Worm (Caenorhabditis elegans) whole organism, L4/young adult: ENCODE results near the gene ints-6.

Experiments
- W03F9.2 ChIP-seq: fragments of 150-350 bp; optimal IDR thresholded peaks from 2 replicates; lab custom pipeline; 2014; ENCODE audit warnings: missing biosample characterization, missing genetic modification characterization
- dao-5 ChIP-seq: sonication (generic microtip); optimal IDR thresholded peaks from 2 replicates; lab custom pipeline; 2016; ENCODE audit warnings: missing genotype, missing genetic modification characterization, moderate library complexity, missing compliant biosample characterization
- him-1 ChIP-seq: sonication (generic microtip); optimal IDR thresholded peaks from 2 replicates; lab custom pipeline; 2016; ENCODE audit warnings: missing genotype, missing genetic modification reagents, missing genetic modification characterization, missing compliant biosample characterization

The ints-6 gene

DNA sequence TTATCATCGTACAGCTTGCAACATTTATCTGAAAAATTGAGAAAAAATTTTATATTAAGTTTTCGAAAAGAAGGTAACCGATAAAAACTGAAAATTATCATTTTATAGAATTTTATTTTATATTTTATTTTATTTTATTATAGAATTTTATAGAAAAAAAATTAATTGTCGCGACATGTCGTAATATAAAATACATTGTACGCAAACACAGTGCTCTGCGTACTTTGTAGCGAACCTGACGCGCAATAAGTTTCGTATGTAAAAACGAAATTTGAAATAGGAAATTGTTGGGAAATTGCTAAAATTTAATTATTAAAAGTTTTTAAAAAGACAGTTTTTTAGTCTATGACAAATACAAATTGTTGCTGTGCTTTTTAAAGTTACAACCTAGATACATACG is at the start of gene ints-6, which contains the start of gene hst-1:
Gene ints-6 (plus strand): TSS at position 260 of the 400 bp plus-strand sequence.
Gene hst-1 (minus strand): TSS at position 28 of the 400 bp plus-strand sequence.
- TF ChIP-seq him-1 (tag; lab: Kevin White, UChicago) (no peak), W03F9.2 (peak; percentile 65)

DNA sequence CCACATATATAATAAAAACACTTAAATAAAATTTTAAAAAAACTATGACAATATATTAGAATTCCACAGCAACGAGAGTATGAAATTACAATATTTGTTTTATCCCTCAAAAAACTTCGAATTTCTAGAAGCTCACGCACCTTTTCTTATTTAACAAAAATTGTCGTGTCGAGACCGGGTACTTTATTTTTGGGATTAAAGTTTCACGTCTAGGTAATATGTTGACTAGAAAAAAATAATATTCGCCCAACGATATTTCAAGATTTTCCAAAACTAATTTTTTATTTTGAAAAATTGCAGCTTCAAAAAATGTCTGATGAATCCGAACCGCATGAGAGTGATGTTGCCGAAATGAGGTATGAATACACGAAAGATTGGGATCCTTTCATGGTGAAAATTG is 47.1 kb upstream of the ints-6 start, which contains the start of gene C49C8.3:
Gene C49C8.3 (plus strand): TSS at position 301 of the 400 bp plus-strand sequence.
- TF ChIP-seq him-1 (tag; lab: Kevin White, UChicago) (no peak), dao-5 (tag; lab: Kevin White, UChicago) (no peak)

DNA sequence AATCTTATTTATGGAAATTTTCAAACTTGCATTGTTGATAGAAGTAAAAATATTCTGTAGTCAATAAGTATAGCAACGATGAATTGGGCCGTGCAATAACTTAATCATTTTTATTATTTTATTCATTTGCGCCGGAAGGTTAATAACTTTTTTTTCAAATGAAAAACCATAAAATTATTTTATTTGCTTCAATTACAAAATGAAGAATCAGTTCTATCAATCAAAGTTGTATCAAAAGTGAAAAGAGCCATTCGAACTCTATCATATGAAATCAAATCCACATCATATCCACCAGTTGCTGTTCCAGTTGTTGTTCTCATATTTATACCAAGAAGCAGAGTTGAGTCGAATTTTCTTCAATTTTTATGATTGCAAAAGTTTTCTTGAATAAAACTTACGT is 43.0 kb upstream of the ints-6 start, which contains the start of gene cyp-33E1:
Gene cyp-33E1 (minus strand): TSS at position 101 of the 400 bp plus-strand sequence.
- TF ChIP-seq W03F9.2 (no peak), dao-5 (tag; lab: Kevin White, UChicago) (no peak), him-1 (tag; lab: Kevin White, UChicago) (no peak)

DNA sequence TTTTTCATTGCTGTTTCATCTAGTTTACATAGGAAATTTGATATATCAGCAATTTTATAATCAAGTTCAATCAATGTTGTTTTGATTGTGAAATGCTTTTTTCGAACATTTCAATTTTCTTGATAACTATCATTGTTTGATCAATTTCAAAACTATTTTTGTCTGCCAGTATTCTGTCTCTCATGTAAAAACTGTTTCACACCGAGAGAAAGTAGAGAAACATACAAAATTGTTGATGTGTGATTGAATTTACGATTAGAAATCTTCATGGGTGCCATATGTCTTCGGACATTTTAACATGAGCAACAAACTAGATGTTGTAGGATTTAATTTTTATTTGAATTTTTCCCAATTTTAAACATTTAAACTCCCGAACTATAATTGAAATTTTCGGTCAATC is 40.8 kb upstream of the ints-6 start, which contains the start of gene C49C8.2:
Gene C49C8.2 (plus strand): TSS at position 393 of the 400 bp plus-strand sequence.
- TF ChIP-seq him-1 (tag; lab: Kevin White, UChicago) (no peak), W03F9.2 (no peak), dao-5 (tag; lab: Kevin White, UChicago) (no peak)

DNA sequence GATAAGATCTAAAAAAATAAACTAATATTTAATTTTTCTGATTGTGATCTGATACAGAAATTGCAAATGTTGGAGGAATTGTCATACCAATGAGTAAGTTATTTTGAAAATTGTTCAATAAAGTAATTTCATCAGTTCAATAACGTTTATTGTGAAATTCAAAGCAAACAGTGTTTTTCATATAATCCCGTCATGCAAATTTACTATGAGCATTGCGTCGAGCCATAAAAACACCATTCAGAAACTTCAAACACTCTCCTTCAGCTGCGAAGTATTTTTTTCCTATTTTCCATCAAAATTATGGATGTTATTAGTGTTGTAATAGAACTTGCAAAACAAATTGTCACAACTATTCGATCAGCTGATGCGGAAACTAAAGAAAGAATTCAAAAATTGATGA is 39.7 kb upstream of the ints-6 start, which contains the start of gene C49C8.8:
Gene C49C8.8 (plus strand): TSS at position 301 of the 400 bp plus-strand sequence.
- TF ChIP-seq him-1 (tag; lab: Kevin White, UChicago) = no peak

DNA sequence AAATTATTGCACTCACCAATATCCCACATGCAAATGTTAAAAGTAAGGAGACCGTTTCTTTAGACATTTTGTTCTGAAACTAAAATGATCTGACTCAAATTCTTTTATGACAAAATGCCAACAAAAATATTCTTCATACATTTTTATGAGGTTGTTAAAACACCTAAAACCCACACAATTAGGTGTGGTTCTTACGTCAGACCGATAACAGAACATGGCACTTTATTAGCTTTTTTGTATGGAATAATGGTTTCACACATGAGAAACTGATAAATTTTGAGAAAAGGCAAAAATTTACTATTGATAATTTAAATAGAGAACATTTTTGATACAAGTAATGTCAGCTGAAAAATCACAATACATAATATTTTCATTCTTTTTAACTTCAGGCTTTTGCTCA is 38.0 kb upstream of the ints-6 start, which contains the start of gene C49C8.5:
Gene C49C8.5 (minus strand): TSS at position 73 of the 400 bp plus-strand sequence.
- no peak for TF ChIP-seq W03F9.2
- no peak for TF ChIP-seq dao-5 (tag; lab: Kevin White, UChicago)
- TF ChIP-seq him-1 (tag; lab: Kevin White, UChicago) = no peak

DNA sequence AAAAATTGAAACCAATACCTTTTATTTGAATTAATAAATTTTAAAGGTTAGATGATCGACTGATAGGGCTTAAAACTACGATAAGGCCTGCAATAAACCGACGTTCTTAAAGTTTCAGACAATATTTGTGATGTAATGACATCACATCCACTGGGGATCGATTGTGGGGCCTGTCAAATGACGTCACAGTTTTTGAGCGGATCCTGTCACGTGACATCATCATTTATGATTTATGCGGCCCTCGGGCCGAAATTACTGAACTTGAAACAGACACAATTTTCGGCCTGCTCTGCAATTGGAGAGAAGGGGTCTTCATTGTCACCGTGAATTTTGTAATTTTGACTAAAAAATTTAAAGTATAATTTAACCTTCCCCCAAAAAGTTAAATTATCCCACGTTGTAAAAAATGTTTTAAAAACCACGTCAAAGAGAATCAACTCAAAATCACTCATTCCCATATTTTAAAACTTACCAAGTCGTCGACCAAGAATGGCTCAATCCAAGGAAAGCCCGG is 37.4 kb upstream of the ints-6 start, which contains the start of gene C49C8.1:
Gene C49C8.1 (plus strand): TSS at position 464 of the 514 bp plus-strand sequence.
- TF ChIP-seq dao-5 (tag; lab: Kevin White, UChicago) = no peak

DNA sequence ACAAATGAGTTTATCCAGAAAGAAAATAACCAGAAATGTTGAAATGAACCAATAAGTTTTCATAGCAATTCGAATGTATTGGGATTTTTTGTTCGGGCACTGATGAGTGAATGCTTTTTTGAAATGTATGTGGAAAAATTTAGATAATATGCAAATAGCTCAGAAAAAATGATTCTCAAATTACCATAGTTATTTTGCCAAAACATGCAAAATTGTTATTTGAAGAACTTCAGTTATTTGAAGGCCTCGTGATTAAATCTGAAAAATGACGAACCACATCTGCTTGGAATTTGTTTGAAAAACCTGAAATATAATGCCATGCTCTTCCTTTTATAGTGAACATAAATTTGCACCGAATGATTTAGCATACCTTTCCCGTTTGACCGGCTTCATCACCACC is 33.4 kb upstream of the ints-6 start, which contains the start of gene C49C8.6:
Gene C49C8.6 (minus strand): TSS at position 101 of the 400 bp plus-strand sequence.
- no peak for TF ChIP-seq him-1 (tag; lab: Kevin White, UChicago)
- no peak for TF ChIP-seq dao-5 (tag; lab: Kevin White, UChicago)
- no peak for TF ChIP-seq W03F9.2

DNA sequence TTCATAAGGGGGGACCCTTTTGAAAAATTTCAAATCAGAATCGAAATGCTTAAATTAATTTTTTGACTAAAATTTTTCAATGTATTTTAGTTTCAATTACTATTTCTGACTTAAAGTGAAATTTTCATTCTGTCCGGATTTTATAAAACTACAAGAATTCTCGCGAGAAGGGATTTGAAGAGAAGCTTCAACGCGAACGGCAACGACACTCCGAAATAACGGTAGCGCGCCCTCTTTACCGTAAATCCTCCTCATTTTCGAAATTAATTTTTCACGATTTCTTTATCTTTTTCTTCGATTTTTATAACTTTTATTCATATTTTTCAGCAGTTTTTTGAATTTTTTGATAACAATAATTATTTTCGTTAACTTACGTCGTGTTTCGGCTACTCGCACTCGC is 25.8 kb upstream of the ints-6 start:
- TF ChIP-seq dao-5 (tag; lab: Kevin White, UChicago) = no peak
- TF ChIP-seq W03F9.2 = no peak
- TF ChIP-seq him-1 (tag; lab: Kevin White, UChicago) = no peak

DNA sequence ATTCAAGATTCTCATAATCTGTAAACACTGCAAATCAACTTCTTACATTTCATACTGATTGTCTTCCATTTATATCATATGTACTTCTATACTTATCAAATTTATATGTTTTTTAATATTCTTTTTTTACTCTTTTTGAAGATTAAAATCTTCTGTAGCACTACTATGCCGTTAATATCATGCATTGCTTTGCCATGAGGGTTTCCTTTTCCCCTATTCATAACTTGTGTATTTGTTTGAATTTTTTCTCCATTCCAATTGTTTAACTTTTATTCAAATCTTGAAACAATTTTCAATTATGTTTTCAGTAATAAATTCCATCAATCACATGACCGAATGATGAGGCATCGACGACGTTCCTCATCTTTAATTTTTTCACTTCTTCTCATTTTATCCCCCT is 22.9 kb upstream of the ints-6 start, which contains the start of gene cdh-5:
Gene cdh-5 (plus strand): TSS at position 301 of the 400 bp plus-strand sequence.
- TF ChIP-seq him-1 (tag; lab: Kevin White, UChicago) (no peak), dao-5 (tag; lab: Kevin White, UChicago) (no peak), W03F9.2 (no peak)

DNA sequence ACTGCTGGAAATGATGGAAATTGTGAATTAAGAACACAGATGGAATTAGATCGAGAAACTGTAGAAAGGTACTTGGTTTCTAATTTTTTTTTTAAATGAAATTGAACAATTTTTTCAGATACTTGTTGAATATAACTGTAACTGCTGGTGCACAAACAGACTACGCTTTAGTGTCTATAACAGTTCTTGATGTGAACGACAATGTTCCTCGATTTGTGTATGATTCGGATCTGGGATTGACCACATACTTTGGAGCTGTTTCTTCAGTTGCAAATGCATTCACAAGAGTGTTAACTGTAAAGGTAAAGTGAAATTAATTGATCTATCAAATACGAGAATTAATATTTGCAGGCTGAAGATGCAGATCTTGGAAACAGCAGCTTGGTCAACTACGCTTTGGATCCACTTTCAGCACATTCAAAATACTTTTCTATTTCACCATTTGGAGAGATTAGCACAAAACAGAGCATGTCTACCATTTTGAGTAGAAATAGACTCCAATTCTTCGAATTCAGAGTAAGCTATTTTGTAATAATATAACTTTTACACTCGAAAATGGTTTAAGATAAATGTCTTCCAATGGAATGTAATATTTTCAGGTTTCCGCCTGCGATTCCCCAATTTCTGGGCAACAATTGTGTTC is 17.7 kb upstream of the ints-6 start:
- TF ChIP-seq him-1 (tag; lab: Kevin White, UChicago) (no peak), dao-5 (tag; lab: Kevin White, UChicago) (no peak), W03F9.2 (no peak)

DNA sequence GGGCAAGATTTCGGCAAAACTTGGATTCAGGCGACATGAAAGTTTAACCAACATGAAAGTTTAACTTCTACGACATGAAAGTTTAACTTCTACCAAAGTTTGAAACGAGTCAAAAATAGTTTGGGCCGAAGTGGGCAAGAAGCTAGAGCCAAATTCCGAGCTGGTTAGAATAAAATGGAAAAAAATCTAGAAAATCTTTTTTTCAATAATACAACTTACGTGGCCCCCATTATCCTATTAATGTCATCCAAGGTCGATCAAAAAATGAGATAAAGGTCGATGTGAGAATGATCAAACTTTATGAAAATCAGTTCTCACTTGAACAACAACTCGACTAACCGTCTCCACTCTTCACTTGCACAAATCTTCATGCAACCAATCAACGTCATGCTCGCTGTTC is 14.2 kb upstream of the ints-6 start, which contains the start of gene F08B4.8:
Gene F08B4.8 (plus strand): TSS at position 301 of the 400 bp plus-strand sequence.
- TF ChIP-seq W03F9.2 = no peak
- no peak for TF ChIP-seq him-1 (tag; lab: Kevin White, UChicago)
- TF ChIP-seq dao-5 (tag; lab: Kevin White, UChicago) = no peak

DNA sequence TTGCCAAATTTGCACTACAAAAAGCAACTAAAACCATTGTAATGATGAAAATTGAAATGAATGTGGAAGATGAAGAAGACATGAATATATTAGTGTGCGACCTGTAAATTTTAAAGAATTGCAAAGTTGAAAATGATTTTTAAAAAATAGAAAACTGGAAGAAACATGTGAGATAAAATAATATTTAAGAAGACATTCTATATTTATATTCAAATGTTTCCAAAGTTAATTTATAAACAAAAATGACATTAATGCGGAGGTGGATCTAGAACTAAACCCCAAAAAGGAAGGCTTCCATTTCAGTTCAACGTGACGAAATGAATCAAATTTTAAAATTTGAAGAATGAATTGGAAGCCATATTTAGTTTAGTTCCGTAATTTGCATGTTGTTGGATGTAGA is 12.3 kb upstream of the ints-6 start, which contains the start of gene nlp-60:
Gene nlp-60 (minus strand): TSS at position 101 of the 400 bp plus-strand sequence.
- TF ChIP-seq him-1 (tag; lab: Kevin White, UChicago) = no peak
- TF ChIP-seq W03F9.2 = no peak

DNA sequence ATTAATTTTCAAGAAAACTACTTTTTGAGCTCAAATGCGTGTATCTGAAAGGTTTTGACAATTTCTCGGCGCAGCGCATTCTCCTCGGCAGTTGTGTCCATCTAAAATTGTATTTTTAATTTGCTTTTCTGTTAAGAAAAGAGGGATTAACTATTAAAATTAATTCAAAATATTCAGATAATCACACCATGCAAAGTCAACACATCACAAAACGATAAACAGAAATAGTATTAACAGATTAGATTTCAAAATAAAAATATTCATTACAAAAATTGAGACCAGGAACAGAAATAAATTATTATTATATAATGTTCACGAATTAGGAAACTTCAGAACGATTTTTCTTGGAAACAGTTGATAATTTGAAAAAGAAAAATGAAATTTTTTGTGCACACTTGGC is 5.0 kb upstream of the ints-6 start, which contains the start of gene pole-2:
Gene pole-2 (minus strand): TSS at position 101 of the 400 bp plus-strand sequence.
- no peak for TF ChIP-seq dao-5 (tag; lab: Kevin White, UChicago)
- TF ChIP-seq him-1 (tag; lab: Kevin White, UChicago) = no peak
- no peak for TF ChIP-seq W03F9.2
